Fruit fly (Drosophila melanogaster) whole organism, embryonic: ENCODE data around the gene sws.

Experiments used
- Antp ChIP-seq: fragments of 200-800 bp; sonication (Bioruptor generic); optimal IDR thresholded peaks from 3 replicates; lab custom pipeline; 2016; ENCODE audit warnings: missing biosample characterization, missing genetic modification characterization
- BtbVII ChIP-seq: fragments of 200-800 bp; sonication (Bioruptor generic); optimal IDR thresholded peaks from 3 replicates; lab custom pipeline; 2017; ENCODE audit warnings: missing biosample characterization, mild to moderate bottlenecking, missing genetic modification characterization
- CG13287 ChIP-seq: fragments of 200-800 bp; sonication (Bioruptor generic); IDR thresholded peaks from 2 replicates; pipeline ENCODE4 v1.3.6; 2022; ENCODE audit warnings: missing biosample characterization, missing genetic modification characterization; ENCODE audit not compliant: partially characterized antibody
- CG14014 ChIP-seq: fragments of 200-800 bp; sonication (Bioruptor generic); IDR thresholded peaks from 2 replicates; pipeline ENCODE4 v1.3.6; 2022; ENCODE audit warnings: missing biosample characterization, missing genetic modification characterization
- CG15011 ChIP-seq: fragments of 200-800 bp; sonication (Bioruptor generic); optimal IDR thresholded peaks from 3 replicates; lab custom pipeline; 2018; ENCODE audit warnings: missing biosample characterization, mild to moderate bottlenecking, missing genetic modification characterization
- CG1529 ChIP-seq: fragments of 200-800 bp; sonication (Bioruptor generic); optimal IDR thresholded peaks from 3 replicates; lab custom pipeline; 2018; ENCODE audit warnings: missing biosample characterization, missing genetic modification characterization
- CG15514 ChIP-seq: fragments of 200-800 bp; sonication (Bioruptor generic); optimal IDR thresholded peaks from 3 replicates; lab custom pipeline; 2017; ENCODE audit warnings: missing biosample characterization, missing genetic modification characterization, mild to moderate bottlenecking, moderate library complexity, missing genetic modification reagents
- CG16815 ChIP-seq: fragments of 200-800 bp; sonication (Bioruptor generic); optimal IDR thresholded peaks from 3 replicates; lab custom pipeline; 2017; ENCODE audit warnings: missing biosample characterization, mild to moderate bottlenecking, missing genetic modification characterization
- CG31441 ChIP-seq: fragments of 200-800 bp; sonication (Bioruptor generic); IDR thresholded peaks from 2 replicates; pipeline ENCODE4 v1.3.6; 2022; ENCODE audit warnings: missing biosample characterization, missing genetic modification characterization
- CG3726 ChIP-seq: fragments of 200-800 bp; sonication (Bioruptor generic); IDR thresholded peaks from 3 replicates; pipeline ENCODE4, ENCODE4 v1.3.6; 2022; ENCODE audit warnings: missing biosample characterization, missing genetic modification characterization
- CG3995 ChIP-seq: fragments of 200-800 bp; sonication (Bioruptor generic); optimal IDR thresholded peaks from 3 replicates; lab custom pipeline; 2016; ENCODE audit warnings: missing biosample characterization, missing genetic modification characterization
- CG6791 ChIP-seq: fragments of 200-800 bp; sonication (Bioruptor generic); IDR thresholded peaks from 3 replicates; pipeline ENCODE4 v1.3.6; 2022; ENCODE audit warnings: missing biosample characterization, missing genetic modification characterization; ENCODE audit not compliant: partially characterized antibody
- CG7987 ChIP-seq: fragments of 200-800 bp; sonication (Bioruptor generic); optimal IDR thresholded peaks from 2 replicates; lab custom pipeline; 2018; ENCODE audit warnings: missing biosample characterization, mild to moderate bottlenecking, missing genetic modification characterization, moderate library complexity
- CG8290 ChIP-seq, 3 experiments: fragments of 200-800 bp; sonication (Bioruptor generic); optimal IDR thresholded peaks; 2 replicates each; lab custom pipeline; 2016 to 2019; ENCODE audit warnings: missing biosample characterization in 3 of 3, missing genetic modification characterization in 3 of 3, mild to moderate bottlenecking in 2 of 3, moderate library complexity in 1 of 3
- CG8924 ChIP-seq: fragments of 200-800 bp; optimal IDR thresholded peaks from 3 replicates; lab custom pipeline; 2019; ENCODE audit warnings: missing biosample characterization, mild to moderate bottlenecking, missing genetic modification characterization, moderate library complexity
- CG9932 ChIP-seq: fragments of 200-800 bp; sonication (Bioruptor generic); IDR thresholded peaks from 2 replicates; pipeline ENCODE4 v1.3.6; 2022; ENCODE audit warnings: missing biosample characterization, missing genetic modification characterization
- CkIIα-i1 ChIP-seq: fragments of 200-800 bp; sonication (Bioruptor generic); IDR thresholded peaks from 2 replicates; pipeline ENCODE4 v1.3.6; 2022; ENCODE audit warnings: missing biosample characterization, missing genetic modification characterization
- D ChIP-seq, 2 experiments: fragments of 200-800 bp in 1 of 2; fragments of >200 bp in 1 of 2; sonication (Bioruptor generic) in 1 of 2; optimal IDR thresholded peaks; 2 replicates in 1 of 2; 3 replicates in 1 of 2; lab custom pipeline; 2017; ENCODE audit warnings: mild to moderate bottlenecking in 1 of 2, missing biosample characterization in 1 of 2, missing genetic modification characterization in 1 of 2, missing genetic modification reagents in 1 of 2
- Dek ChIP-seq: fragments of 200-800 bp; sonication (Bioruptor generic); optimal IDR thresholded peaks from 3 replicates; lab custom pipeline; 2019; ENCODE audit warnings: missing biosample characterization, mild to moderate bottlenecking, missing genetic modification characterization, moderate library complexity
- Doc3 ChIP-seq: fragments of 200-800 bp; sonication (Bioruptor generic); IDR thresholded peaks from 3 replicates; pipeline ENCODE4 v1.3.6; 2022; ENCODE audit warnings: missing biosample characterization, missing genetic modification characterization; ENCODE audit not compliant: partially characterized antibody
- Dp ChIP-seq: fragments of 200-800 bp; sonication (Bioruptor generic); optimal IDR thresholded peaks from 2 replicates; lab custom pipeline; 2018; ENCODE audit warnings: missing biosample characterization, mild to moderate bottlenecking, missing genetic modification characterization, moderate library complexity
- E2f2 ChIP-seq: fragments of 200-800 bp; sonication (Bioruptor generic); IDR thresholded peaks from 2 replicates; pipeline ENCODE4 v1.3.6; 2022; ENCODE audit warnings: missing biosample characterization, missing genetic modification characterization
- Fer1 ChIP-seq: fragments of 200-800 bp; sonication (Bioruptor generic); optimal IDR thresholded peaks from 2 replicates; lab custom pipeline; 2017; ENCODE audit warnings: missing biosample characterization, mild to moderate bottlenecking, missing genetic modification characterization
- Hey ChIP-seq: fragments of 200-800 bp; sonication (Bioruptor generic); optimal IDR thresholded peaks from 3 replicates; lab custom pipeline; 2018; ENCODE audit warnings: missing biosample characterization, mild to moderate bottlenecking, missing genetic modification characterization
- Jarid2 ChIP-seq: fragments of 200-800 bp; sonication (Bioruptor generic); optimal IDR thresholded peaks from 3 replicates; lab custom pipeline; 2017; ENCODE audit warnings: mild to moderate bottlenecking, missing biosample characterization, missing genetic modification reagents, missing genetic modification characterization
- Med ChIP-seq: fragments of 200-800 bp; sonication (Bioruptor generic); peaks from one replicate; lab custom pipeline; 2016; ENCODE audit warnings: missing biosample characterization, missing genetic modification characterization, mild to moderate bottlenecking, inconsistent platforms, moderate library complexity
- Neu2 ChIP-seq: fragments of 200-800 bp; sonication (Bioruptor generic); optimal IDR thresholded peaks from 3 replicates; lab custom pipeline; 2016; ENCODE audit warnings: missing biosample characterization, missing genetic modification characterization, borderline replicate concordance
- Opbp ChIP-seq: fragments of 200-800 bp; sonication (Bioruptor generic); IDR thresholded peaks from 3 replicates; pipeline ENCODE4 v1.3.6; 2022; ENCODE audit warnings: missing biosample characterization, missing genetic modification characterization; ENCODE audit not compliant: partially characterized antibody
- PHDP ChIP-seq: fragments of 200-800 bp; sonication (Bioruptor generic); optimal IDR thresholded peaks from 3 replicates; lab custom pipeline; 2018; ENCODE audit warnings: missing biosample characterization, mild to moderate bottlenecking, missing genetic modification characterization, moderate library complexity
- Pdp1 ChIP-seq, 2 experiments: fragments of 200-800 bp; sonication (Bioruptor generic); optimal IDR thresholded peaks; 3 replicates each; lab custom pipeline; 2016; ENCODE audit warnings: missing biosample characterization in 2 of 2, missing genetic modification characterization in 2 of 2, mild to moderate bottlenecking in 1 of 2, moderate library complexity in 1 of 2
- Rx ChIP-seq: fragments of 200-800 bp; sonication (Bioruptor generic); IDR thresholded peaks from 2 replicates; pipeline ENCODE4 v1.3.6; 2022; ENCODE audit warnings: missing biosample characterization, missing genetic modification characterization
- Spps ChIP-seq: fragments of 200-800 bp; sonication (Bioruptor generic); optimal IDR thresholded peaks from 2 replicates; lab custom pipeline; 2018; ENCODE audit warnings: missing biosample characterization, mild to moderate bottlenecking, missing genetic modification characterization
- Xrp1 ChIP-seq: fragments of 200-800 bp; sonication (Bioruptor generic); IDR thresholded peaks from 2 replicates; pipeline ENCODE4 v1.3.6; 2022; ENCODE audit warnings: missing biosample characterization, missing genetic modification characterization
- amos ChIP-seq: fragments of 200-800 bp; sonication (Bioruptor generic); IDR thresholded peaks from 2 replicates; pipeline ENCODE4 v1.3.6; 2022; ENCODE audit warnings: missing biosample characterization, missing genetic modification characterization; ENCODE audit not compliant: partially characterized antibody
- bbx ChIP-seq: fragments of 200-800 bp; sonication (Bioruptor generic); IDR thresholded peaks from 2 replicates; pipeline ENCODE4 v1.3.6; 2022; ENCODE audit warnings: missing biosample characterization, missing genetic modification characterization; ENCODE audit not compliant: partially characterized antibody
- cato ChIP-seq: fragments of 200-800 bp; sonication (Bioruptor generic); optimal IDR thresholded peaks from 2 replicates; lab custom pipeline; 2016; ENCODE audit warnings: missing biosample characterization, missing genetic modification characterization, borderline replicate concordance
- chinmo ChIP-seq: fragments of 200-800 bp; sonication (Bioruptor generic); IDR thresholded peaks from 4 replicates; pipeline ENCODE4 v1.3.6; 2022; ENCODE audit warnings: missing biosample characterization, missing genetic modification characterization; ENCODE audit not compliant: partially characterized antibody
- gfzf ChIP-seq: fragments of 200-800 bp; sonication (Bioruptor generic); optimal IDR thresholded peaks from 2 replicates; lab custom pipeline; 2016; ENCODE audit warnings: missing biosample characterization, mild to moderate bottlenecking, missing genetic modification characterization, moderate library complexity
- grn ChIP-seq: fragments of 200-800 bp; sonication (Bioruptor generic); optimal IDR thresholded peaks from 3 replicates; lab custom pipeline; 2017; ENCODE audit warnings: missing biosample characterization, missing genetic modification characterization
- jumu ChIP-seq: fragments of 200-800 bp; sonication (Bioruptor generic); optimal IDR thresholded peaks from 3 replicates; lab custom pipeline; 2016; ENCODE audit warnings: missing biosample characterization, missing genetic modification characterization
- oc ChIP-seq: fragments of 200-800 bp; sonication (Bioruptor generic); optimal IDR thresholded peaks from 2 replicates; lab custom pipeline; 2018; ENCODE audit warnings: missing biosample characterization, mild to moderate bottlenecking, missing genetic modification characterization, moderate library complexity
- p53 ChIP-seq: fragments of 200-800 bp; sonication (Bioruptor generic); optimal IDR thresholded peaks from 2 replicates; lab custom pipeline; 2016; ENCODE audit warnings: missing biosample characterization, missing genetic modification characterization
- peb ChIP-seq: fragments of 200-800 bp; sonication (Bioruptor generic); IDR thresholded peaks from 2 replicates; pipeline ENCODE4 v1.3.6; 2022; ENCODE audit warnings: missing biosample characterization, missing genetic modification characterization
- pnt ChIP-seq: fragments of 200-800 bp; sonication (Bioruptor generic); optimal IDR thresholded peaks from 3 replicates; lab custom pipeline; 2016; ENCODE audit warnings: missing biosample characterization, missing genetic modification characterization
- ro ChIP-seq: fragments of 200-800 bp; sonication (Bioruptor generic); IDR thresholded peaks from 2 replicates; pipeline ENCODE4 v1.3.6; 2022; ENCODE audit warnings: missing biosample characterization, missing genetic modification characterization
- vfl ChIP-seq: fragments of 200-800 bp; sonication (Bioruptor generic); optimal IDR thresholded peaks from 2 replicates; lab custom pipeline; 2016; ENCODE audit warnings: missing biosample characterization, missing genetic modification characterization
- zfh2 ChIP-seq: fragments of 200-800 bp; sonication (Bioruptor generic); optimal IDR thresholded peaks from 2 replicates; lab custom pipeline; 2016; ENCODE audit warnings: missing biosample characterization, missing genetic modification characterization

sws gene

DNA sequence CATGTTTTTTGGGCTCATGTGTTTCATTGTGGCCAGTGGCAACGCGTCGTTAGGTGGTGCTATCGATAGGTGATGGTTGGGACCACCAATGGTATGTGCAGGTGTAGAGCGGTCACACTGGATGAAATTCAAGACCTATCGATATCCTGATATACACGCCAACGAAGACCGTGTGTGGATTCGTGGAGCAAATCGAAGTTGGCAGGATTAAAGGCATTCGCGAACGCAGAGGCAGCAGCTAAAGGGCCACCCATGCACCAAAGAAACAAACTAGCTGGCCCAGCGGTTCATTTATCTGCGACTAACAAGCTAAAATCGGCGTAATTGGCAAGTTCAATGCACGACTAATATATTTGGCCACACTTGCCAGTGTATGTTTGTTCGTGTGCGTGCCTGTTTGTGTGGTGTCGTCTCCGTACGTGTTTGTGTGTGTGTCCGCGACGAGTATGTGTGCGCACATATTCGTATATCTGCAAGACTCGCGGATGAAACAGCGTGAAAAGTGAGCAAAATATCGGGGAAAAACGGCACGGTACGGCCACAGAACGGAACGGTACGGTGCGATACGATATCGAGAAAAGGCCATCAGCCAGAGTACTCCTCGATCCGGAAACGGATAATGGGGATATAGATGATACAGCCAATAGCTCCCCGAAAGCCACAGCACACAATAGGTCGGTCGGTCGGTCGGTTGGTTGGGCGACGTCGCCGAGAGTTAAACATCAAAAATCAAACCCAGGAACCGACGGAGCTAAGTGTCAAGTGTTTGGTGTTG lies 32.1 kb downstream of the sws start, which contains the start of gene Ubr3 (continued):
- TF ChIP-seq grn (GFP tag; lab: Kevin White, UChicago): no peak
- no peak for TF ChIP-seq cato (GFP tag; lab: Kevin White, UChicago)
- TF ChIP-seq CG13287: peak; percentile 77
- 0 out of 4 replicates have a peak, but pooled peaks have one; percentile 30 for TF ChIP-seq chinmo (GFP tag; lab: Robert Waterston, UW)
- TF ChIP-seq CG8290 (GFP tag; optimal IDR thresholded peaks at IDR 0.05; lab: Kevin White, UChicago): no peak
- TF ChIP-seq CG8290 (tag; optimal IDR thresholded peaks at IDR 0.05; lab: Kevin White, UChicago): peak in 1 of 2 experiments; percentile 59
- no peak for TF ChIP-seq BtbVII (GFP tag; lab: Kevin White, UChicago)
- TF ChIP-seq CG7987 (GFP tag; lab: Kevin White, UChicago): no peak
- TF ChIP-seq p53: peak; percentile 27
- TF ChIP-seq CG14014 (GFP tag; lab: Robert Waterston, UW): no peak
- peak; percentile 17; the same call in 1 of the 2 replicates for TF ChIP-seq E2f2 (GFP tag; lab: Robert Waterston, UW)
- peak; percentile 37 for TF ChIP-seq CG15514 (GFP tag; lab: Kevin White, UChicago)
- TF ChIP-seq CG1529 (GFP tag; lab: Kevin White, UChicago): no peak
- no peak for TF ChIP-seq CG15011 (GFP tag; lab: Kevin White, UChicago)
- TF ChIP-seq Jarid2 (GFP tag; lab: Kevin White, UChicago): no peak
- TF ChIP-seq Dp: peak; percentile 8
- TF ChIP-seq Fer1 (GFP tag; lab: Kevin White, UChicago): peak; percentile 35
- no peak for TF ChIP-seq ro (GFP tag; lab: Robert Waterston, UW)
- TF ChIP-seq jumu (GFP tag; lab: Kevin White, UChicago): no peak
- no peak for TF ChIP-seq Antp (GFP tag; lab: Kevin White, UChicago)
- 0 out of 2 replicates have a peak, but pooled peaks have one; percentile 11 for TF ChIP-seq Rx (GFP tag; lab: Robert Waterston, UW)
- no peak for TF ChIP-seq oc (tag; lab: Kevin White, UChicago)
- TF ChIP-seq Hey (tag; lab: Kevin White, UChicago): no peak
- peak in 1 of 2 experiments; percentile 19 for TF ChIP-seq Pdp1 (GFP tag; optimal IDR thresholded peaks at IDR 0.05; lab: Kevin White, UChicago)
- no peak for TF ChIP-seq Spps (tag; lab: Kevin White, UChicago)
- TF ChIP-seq Med: peak; percentile 67
- TF ChIP-seq CkIIα-i1 (GFP tag; lab: Robert Waterston, UW): no peak
- TF ChIP-seq peb (GFP tag; lab: Robert Waterston, UW): no peak
- TF ChIP-seq Opbp: peak; percentile 69; the same call in 2 of the 3 replicates
- no peak for TF ChIP-seq vfl (GFP tag; lab: Kevin White, UChicago)
- peak; percentile 84 for TF ChIP-seq amos (GFP tag; lab: Robert Waterston, UW)
- TF ChIP-seq CG31441: no peak
- TF ChIP-seq CG3995: no peak
- TF ChIP-seq CG6791 (GFP tag; lab: Robert Waterston, UW): peak; percentile 74
- peak; percentile 64 for TF ChIP-seq bbx
- peak; percentile 69 for TF ChIP-seq gfzf (GFP tag; lab: Kevin White, UChicago)
- TF ChIP-seq CG8924 (tag; lab: Kevin White, UChicago): peak; percentile 19
- TF ChIP-seq D (optimal IDR thresholded peaks at IDR 0.05; lab: Kevin White, UChicago): peak; percentile 91
- no peak for TF ChIP-seq D (GFP tag; optimal IDR thresholded peaks at IDR 0.05; lab: Kevin White, UChicago)
- no peak for TF ChIP-seq Neu2 (GFP tag; lab: Kevin White, UChicago)
- TF ChIP-seq zfh2 (GFP tag; lab: Kevin White, UChicago): peak; percentile 22
- TF ChIP-seq CG3726 (GFP tag; lab: Robert Waterston, UW): no peak
- no peak for TF ChIP-seq Dek
- no peak for TF ChIP-seq pnt (GFP tag; lab: Kevin White, UChicago)
- no peak for TF ChIP-seq CG16815 (GFP tag; lab: Kevin White, UChicago)
- no peak for TF ChIP-seq PHDP (tag; lab: Kevin White, UChicago)
- no peak for TF ChIP-seq Xrp1 (GFP tag; lab: Robert Waterston, UW)
- peak; percentile 44 for TF ChIP-seq CG9932
- peak; percentile 54; the same call in 1 of the 3 replicates for TF ChIP-seq Doc3 (GFP tag; lab: Robert Waterston, UW)
